Fruit fly (Drosophila melanogaster) whole organism, embryonic: Measurements from ENCODE around the gene CG7332.

Source experiments
- Ada2b ChIP-seq: fragments of 200-800 bp; sonication (Bioruptor generic); IDR thresholded peaks from 2 replicates; pipeline ENCODE4 v1.3.6; 2022; ENCODE audit warnings: missing biosample characterization, missing genetic modification characterization
- Awh ChIP-seq: fragments of 200-800 bp; sonication (Bioruptor generic); IDR thresholded peaks from 2 replicates; pipeline ENCODE4, ENCODE4 v1.3.6; 2022; ENCODE audit warnings: missing biosample characterization, missing genetic modification characterization
- B-H1 ChIP-seq: fragments of 200-800 bp; sonication (Bioruptor generic); IDR thresholded peaks from 3 replicates; pipeline ENCODE4 v1.3.6; 2022; ENCODE audit warnings: missing biosample characterization, missing genetic modification characterization
- B-H2 ChIP-seq: fragments of 200-800 bp; sonication (Bioruptor generic); optimal IDR thresholded peaks from 2 replicates; lab custom pipeline; 2018; ENCODE audit warnings: missing biosample characterization, mild to moderate bottlenecking, missing genetic modification characterization
- Bdp1 ChIP-seq: fragments of 200-800 bp; sonication (Bioruptor generic); optimal IDR thresholded peaks from 3 replicates; lab custom pipeline; 2016; ENCODE audit warnings: missing biosample characterization, missing genetic modification characterization
- C15 ChIP-seq: fragments of 200-800 bp; sonication (Bioruptor generic); IDR thresholded peaks from 3 replicates; pipeline ENCODE4 v1.3.6; 2022; ENCODE audit warnings: missing biosample characterization, missing genetic modification characterization
- CG1024 ChIP-seq: fragments of 200-800 bp; sonication (Bioruptor generic); IDR thresholded peaks from 2 replicates; pipeline ENCODE4 v1.3.6; 2022; ENCODE audit warnings: missing biosample characterization, missing genetic modification characterization
- CG11247 ChIP-seq: fragments of 200-800 bp; sonication (Bioruptor generic); IDR thresholded peaks from 2 replicates; pipeline ENCODE4 v1.3.6; 2022; ENCODE audit warnings: missing biosample characterization, missing genetic modification characterization
- CG12071 ChIP-seq: fragments of 200-800 bp; sonication (Bioruptor generic); optimal IDR thresholded peaks from 3 replicates; lab custom pipeline; 2018; ENCODE audit warnings: missing biosample characterization, mild to moderate bottlenecking, missing genetic modification characterization
- CG13624 ChIP-seq: fragments of 200-800 bp; sonication (Bioruptor generic); optimal IDR thresholded peaks from 2 replicates; lab custom pipeline; 2016; ENCODE audit warnings: missing biosample characterization, missing genetic modification characterization
- CG13775 ChIP-seq: fragments of 200-800 bp; sonication (Bioruptor generic); optimal IDR thresholded peaks from 3 replicates; lab custom pipeline; 2017; ENCODE audit warnings: missing biosample characterization, mild to moderate bottlenecking, missing genetic modification characterization
- CG14667 ChIP-seq: fragments of 200-800 bp; sonication (Bioruptor generic); IDR thresholded peaks from 2 replicates; pipeline ENCODE4 v1.3.6; 2022; ENCODE audit warnings: missing biosample characterization, missing genetic modification characterization
- CG15696 ChIP-seq: fragments of 200-800 bp; sonication (Bioruptor generic); optimal IDR thresholded peaks from 2 replicates; lab custom pipeline; 2019; ENCODE audit warnings: missing biosample characterization, mild to moderate bottlenecking, missing genetic modification characterization, moderate library complexity
- CG17385 ChIP-seq: fragments of 200-800 bp; sonication (Bioruptor generic); optimal IDR thresholded peaks from 3 replicates; lab custom pipeline; 2018; ENCODE audit warnings: missing biosample characterization, mild to moderate bottlenecking, missing genetic modification characterization
- CG1832 ChIP-seq: fragments of 200-800 bp; sonication (Bioruptor generic); optimal IDR thresholded peaks from 2 replicates; lab custom pipeline; 2017; ENCODE audit warnings: missing biosample characterization, mild to moderate bottlenecking, missing genetic modification characterization, inconsistent platforms
- CG2678 ChIP-seq: fragments of 200-800 bp; sonication (Bioruptor generic); optimal IDR thresholded peaks from 3 replicates; lab custom pipeline; 2019; ENCODE audit warnings: missing biosample characterization, mild to moderate bottlenecking, missing genetic modification characterization, moderate library complexity
- CG33213 ChIP-seq: fragments of 200-800 bp; sonication (Bioruptor generic); optimal IDR thresholded peaks from 3 replicates; lab custom pipeline; 2016; ENCODE audit warnings: missing biosample characterization, missing genetic modification characterization
- CG3995 ChIP-seq: fragments of 200-800 bp; sonication (Bioruptor generic); optimal IDR thresholded peaks from 3 replicates; lab custom pipeline; 2016; ENCODE audit warnings: missing biosample characterization, missing genetic modification characterization
- CG4282 ChIP-seq: fragments of 200-800 bp; sonication (Bioruptor generic); optimal IDR thresholded peaks from 2 replicates; lab custom pipeline; 2016; ENCODE audit warnings: missing biosample characterization, missing genetic modification characterization
- CG5245 ChIP-seq: fragments of 200-800 bp; sonication (Bioruptor generic); optimal IDR thresholded peaks from 3 replicates; lab custom pipeline; 2016; ENCODE audit warnings: missing biosample characterization, missing genetic modification characterization
- CG7271 ChIP-seq: fragments of 200-800 bp; sonication (Bioruptor generic); optimal IDR thresholded peaks from 2 replicates; lab custom pipeline; 2018; ENCODE audit warnings: missing biosample characterization, mild to moderate bottlenecking, missing genetic modification characterization, moderate library complexity
- CG7357 ChIP-seq: fragments of 200-800 bp; sonication (Bioruptor generic); IDR thresholded peaks from 3 replicates; pipeline ENCODE4 v1.3.6; 2022; ENCODE audit warnings: missing biosample characterization, missing genetic modification characterization
- CG7786 ChIP-seq: fragments of 200-800 bp; sonication (Bioruptor generic); optimal IDR thresholded peaks from 2 replicates; lab custom pipeline; 2016; ENCODE audit warnings: missing biosample characterization, missing genetic modification characterization
- CG8281 ChIP-seq: fragments of 200-800 bp; sonication (Bioruptor generic); optimal IDR thresholded peaks from 2 replicates; lab custom pipeline; 2018; ENCODE audit warnings: missing biosample characterization, mild to moderate bottlenecking, missing genetic modification characterization, moderate library complexity
- CG8944 ChIP-seq: fragments of 200-800 bp; sonication (Bioruptor generic); optimal IDR thresholded peaks from 3 replicates; lab custom pipeline; 2016; ENCODE audit warnings: missing biosample characterization, missing genetic modification characterization
- CG9437 ChIP-seq: fragments of 200-800 bp; sonication (Bioruptor generic); optimal IDR thresholded peaks from 2 replicates; lab custom pipeline; 2018; ENCODE audit warnings: missing biosample characterization, mild to moderate bottlenecking, missing genetic modification characterization
- D19A ChIP-seq: fragments of 200-800 bp; optimal IDR thresholded peaks from 3 replicates; lab custom pipeline; 2019; ENCODE audit warnings: missing biosample characterization, mild to moderate bottlenecking, missing genetic modification characterization, moderate library complexity
- Dbx ChIP-seq: fragments of 200-800 bp; sonication (Bioruptor generic); IDR thresholded peaks from 3 replicates; pipeline ENCODE4 v1.3.6; 2022; ENCODE audit warnings: missing biosample characterization, missing genetic modification characterization
- Dfd ChIP-seq, 2 experiments: fragments of >200 bp; optimal IDR thresholded peaks; 2 replicates each; lab custom pipeline; 2017; ENCODE audit warnings: missing biosample characterization in 2 of 2, missing genetic modification characterization in 2 of 2
- Dip2 ChIP-seq: fragments of 200-800 bp; sonication (Bioruptor generic); IDR thresholded peaks from 2 replicates; pipeline ENCODE4 v1.3.6; 2022; ENCODE audit warnings: missing biosample characterization, missing genetic modification characterization
- Doc3 ChIP-seq: fragments of 200-800 bp; sonication (Bioruptor generic); IDR thresholded peaks from 3 replicates; pipeline ENCODE4 v1.3.6; 2022; ENCODE audit warnings: missing biosample characterization, missing genetic modification characterization; ENCODE audit not compliant: partially characterized antibody
- Eip74EF ChIP-seq, 2 experiments: fragments of 200-800 bp in 1 of 2; fragments of >200 bp in 1 of 2; sonication (Bioruptor generic) in 1 of 2; optimal IDR thresholded peaks; 2 replicates each; lab custom pipeline; 2017 to 2019; ENCODE audit warnings: missing biosample characterization in 2 of 2, missing genetic modification characterization in 2 of 2, mild to moderate bottlenecking in 1 of 2, moderate library complexity in 1 of 2
- Ets97D ChIP-seq: fragments of 200-800 bp; sonication (Bioruptor generic); optimal IDR thresholded peaks from 3 replicates; lab custom pipeline; 2016; ENCODE audit warnings: missing biosample characterization, missing genetic modification characterization
- Fer2 ChIP-seq: fragments of 200-800 bp; sonication (Bioruptor generic); optimal IDR thresholded peaks from 2 replicates; lab custom pipeline; 2018; ENCODE audit warnings: missing biosample characterization, mild to moderate bottlenecking, missing genetic modification characterization, moderate library complexity
- Fer3 ChIP-seq: fragments of 200-800 bp; sonication (Bioruptor generic); optimal IDR thresholded peaks from 2 replicates; lab custom pipeline; 2018; ENCODE audit warnings: missing biosample characterization, mild to moderate bottlenecking, missing genetic modification characterization, moderate library complexity
- H15 ChIP-seq: fragments of 200-800 bp; sonication (Bioruptor generic); IDR thresholded peaks from 3 replicates; pipeline ENCODE4 v1.3.6; 2022; ENCODE audit warnings: missing biosample characterization, missing genetic modification characterization
- HmgZ ChIP-seq: fragments of 200-800 bp; sonication (Bioruptor generic); optimal IDR thresholded peaks from 2 replicates; lab custom pipeline; 2018; ENCODE audit warnings: missing biosample characterization, mild to moderate bottlenecking, missing genetic modification characterization
- Jarid2 ChIP-seq: fragments of 200-800 bp; sonication (Bioruptor generic); optimal IDR thresholded peaks from 3 replicates; lab custom pipeline; 2017; ENCODE audit warnings: mild to moderate bottlenecking, missing biosample characterization, missing genetic modification reagents, missing genetic modification characterization
- MTF-1 ChIP-seq: fragments of 200-800 bp; sonication (Bioruptor generic); optimal IDR thresholded peaks from 2 replicates; lab custom pipeline; 2018; ENCODE audit warnings: missing biosample characterization, mild to moderate bottlenecking, missing genetic modification characterization, borderline replicate concordance
- ato ChIP-seq: fragments of 200-800 bp; sonication (Bioruptor generic); IDR thresholded peaks from 2 replicates; pipeline ENCODE4 v1.3.6; 2022; ENCODE audit warnings: missing biosample characterization, missing genetic modification characterization; ENCODE audit not compliant: partially characterized antibody
- en ChIP-seq: fragments of 200-800 bp; sonication (Bioruptor generic); optimal IDR thresholded peaks from 2 replicates; lab custom pipeline; 2016; ENCODE audit warnings: missing biosample characterization, missing genetic modification characterization
- eve ChIP-seq, 2 experiments: fragments of >200 bp; optimal IDR thresholded peaks; 2 replicates each; lab custom pipeline; 2017; ENCODE audit warnings: missing biosample characterization in 2 of 2, missing genetic modification characterization in 2 of 2
- ewg ChIP-seq: fragments of 200-800 bp; sonication (Bioruptor generic); optimal IDR thresholded peaks from 3 replicates; lab custom pipeline; 2017; ENCODE audit warnings: mild to moderate bottlenecking, missing biosample characterization, missing genetic modification reagents, missing genetic modification characterization
- fd64A ChIP-seq: fragments of 200-800 bp; sonication (Bioruptor generic); optimal IDR thresholded peaks from 3 replicates; lab custom pipeline; 2018; ENCODE audit warnings: missing biosample characterization, mild to moderate bottlenecking, missing genetic modification characterization
- ind ChIP-seq: fragments of 200-800 bp; sonication (Bioruptor generic); optimal IDR thresholded peaks from 3 replicates; lab custom pipeline; 2016; ENCODE audit warnings: missing biosample characterization, missing genetic modification characterization
- luna ChIP-seq: fragments of 200-800 bp; sonication (Bioruptor generic); optimal IDR thresholded peaks from 2 replicates; lab custom pipeline; 2016; ENCODE audit warnings: missing biosample characterization, missing genetic modification characterization
- pzg ChIP-seq: fragments of 200-800 bp; sonication (Bioruptor generic); optimal IDR thresholded peaks from 3 replicates; lab custom pipeline; 2018; ENCODE audit warnings: missing biosample characterization, mild to moderate bottlenecking, missing genetic modification characterization, moderate library complexity
- seq ChIP-seq: fragments of 200-800 bp; sonication (Bioruptor generic); IDR thresholded peaks from 2 replicates; pipeline ENCODE4 v1.3.6; 2022; ENCODE audit warnings: missing biosample characterization, missing genetic modification characterization
- tap ChIP-seq: fragments of 200-800 bp; optimal IDR thresholded peaks from 3 replicates; lab custom pipeline; 2019; ENCODE audit warnings: missing biosample characterization, mild to moderate bottlenecking, missing genetic modification characterization, moderate library complexity
- yki ChIP-seq: fragments of >200 bp; optimal IDR thresholded peaks from 3 replicates; lab custom pipeline; 2018

Gene CG7332

dm6 chrX:18848338-18849021, 35.8 kb upstream of the CG7332 start, which contains the start of gene shop (continued):
- TF ChIP-seq CG8281 (tag; lab: Kevin White, UChicago) (peak; percentile 62), Eip74EF (GFP tag; optimal IDR thresholded peaks at IDR 0.05; lab: Kevin White, UChicago) (peak in 1 of 2 experiments; percentile 77), CG8944 (GFP tag; lab: Kevin White, UChicago) (peak; percentile 76), en (GFP tag; lab: Kevin White, UChicago) (no peak), Jarid2 (GFP tag; lab: Kevin White, UChicago) (peak; percentile 52), CG11247 (GFP tag; lab: Robert Waterston, UW) (peak; percentile 73), CG13624 (GFP tag; lab: Kevin White, UChicago) (peak; percentile 64), eve (GFP tag; optimal IDR thresholded peaks at IDR 0.05; lab: Kevin White, UChicago) (no peak), CG1024 (GFP tag; lab: Robert Waterston, UW) (peak; percentile 37; the same call in 1 of the 2 replicates), CG7271 (peak; percentile 4), CG12071 (GFP tag; lab: Kevin White, UChicago) (peak; percentile 58), luna (GFP tag; lab: Kevin White, UChicago) (no peak), yki (lab: Kevin White, UChicago) (no peak), Dfd (GFP tag; optimal IDR thresholded peaks at IDR 0.05; lab: Kevin White, UChicago) (no peak), H15 (GFP tag; lab: Robert Waterston, UW) (peak; percentile 47; the same call in 1 of the 3 replicates), B-H1 (0 out of 3 replicates have a peak, but pooled peaks have one; percentile 16), HmgZ (tag; lab: Kevin White, UChicago) (peak; percentile 80), Dbx (GFP tag; lab: Robert Waterston, UW) (peak; percentile 76), CG13775 (peak; percentile 83), Dip2 (GFP tag; lab: Robert Waterston, UW) (no peak), CG3995 (GFP tag; lab: Kevin White, UChicago) (peak; percentile 50), CG15696 (tag; lab: Kevin White, UChicago) (peak; percentile 64), Fer3 (tag; lab: Kevin White, UChicago) (peak; percentile 76), Ada2b (peak; percentile 51; the same call in 1 of the 2 replicates), CG7357 (peak; percentile 68; the same call in 2 of the 3 replicates), pzg (GFP tag; lab: Kevin White, UChicago) (peak; percentile 29), CG7786 (GFP tag; lab: Kevin White, UChicago) (peak; percentile 74), Doc3 (peak; percentile 52), seq (GFP tag; lab: Robert Waterston, UW) (peak; percentile 66), tap (peak; percentile 72), ato (GFP tag; lab: Robert Waterston, UW) (no peak), ind (GFP tag; lab: Kevin White, UChicago) (peak; percentile 88), C15 (GFP tag; lab: Robert Waterston, UW) (no peak), ewg (GFP tag; lab: Kevin White, UChicago) (peak; percentile 75), CG17385 (GFP tag; lab: Kevin White, UChicago) (peak; percentile 80), CG9437 (GFP tag; lab: Kevin White, UChicago) (peak; percentile 90), CG5245 (GFP tag; lab: Kevin White, UChicago) (peak; percentile 77), Awh (peak; percentile 74), CG14667 (GFP tag; lab: Robert Waterston, UW) (peak; percentile 63), CG4282 (GFP tag; lab: Kevin White, UChicago) (no peak), CG1832 (GFP tag; lab: Kevin White, UChicago) (no peak), Bdp1 (GFP tag; lab: Kevin White, UChicago) (peak; percentile 62), B-H2 (peak; percentile 64), Fer2 (tag; lab: Kevin White, UChicago) (peak; percentile 71), fd64A (GFP tag; lab: Kevin White, UChicago) (peak; percentile 40), Ets97D (GFP tag; lab: Kevin White, UChicago) (peak; percentile 39), MTF-1 (GFP tag; lab: Kevin White, UChicago) (peak; percentile 6), CG2678 (tag; lab: Kevin White, UChicago) (peak; percentile 94), CG33213 (GFP tag; lab: Kevin White, UChicago) (peak; percentile 59), D19A (tag; lab: Kevin White, UChicago) (peak; percentile 99)
